Fruit fly (Drosophila melanogaster): Measurements from ENCODE around the gene CG5880.

The CG5880 gene

DNA sequence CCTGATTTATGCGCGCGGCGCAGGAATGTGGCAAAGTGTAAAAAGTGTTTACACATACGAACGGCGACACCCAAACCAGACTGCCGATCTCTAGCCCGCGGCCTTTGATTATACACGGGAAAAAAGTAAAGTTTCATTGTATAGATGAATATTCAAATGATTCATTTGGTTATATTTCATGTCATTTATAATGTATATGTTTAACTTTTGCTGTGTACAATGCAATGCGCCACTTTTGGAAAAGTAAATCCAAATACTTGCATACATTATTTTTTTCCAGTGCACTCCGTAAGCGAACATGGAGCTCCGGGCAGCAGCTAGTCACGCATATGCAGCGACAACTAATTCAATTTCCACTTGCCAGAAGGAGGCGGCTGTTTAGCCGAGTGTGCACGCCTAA, 50.8 kb downstream of the CG5880 start (continued):
- peak; percentile 91 for TF ChIP-seq eg (GFP tag; IDR thresholded peaks at IDR 0.05)
- peak; percentile 94 for TF ChIP-seq CG15336 (GFP tag; IDR thresholded peaks at IDR 0.05)
- TF ChIP-seq dsx (GFP tag; optimal IDR thresholded peaks at IDR 0.05; ENCODE audit: poor library complexity, severe bottlenecking): peak; percentile 64
- TF ChIP-seq acj6 (GFP tag; optimal IDR thresholded peaks at IDR 0.05): peak; percentile 51
- peak; percentile 84 for TF ChIP-seq dac (GFP tag; optimal IDR thresholded peaks at IDR 0.05)
- no peak for TF ChIP-seq Met (GFP tag; optimal IDR thresholded peaks at IDR 0.05)
- TF ChIP-seq CG1621 (tag; optimal IDR thresholded peaks at IDR 0.05): peak; percentile 22
- TF ChIP-seq spab (GFP tag; optimal IDR thresholded peaks at IDR 0.05): peak; percentile 54
- peak; percentile 79 for TF ChIP-seq CG3919 (GFP tag; optimal IDR thresholded peaks at IDR 0.05)
- TF ChIP-seq CG7368 (GFP tag; optimal IDR thresholded peaks at IDR 0.05): no peak
- no peak for TF ChIP-seq Sox102F (GFP tag; optimal IDR thresholded peaks at IDR 0.05)
- TF ChIP-seq CG11762 (GFP tag; optimal IDR thresholded peaks at IDR 0.05; ENCODE audit: insufficient read depth): peak; percentile 57
- TF ChIP-seq Eip78C (GFP tag): peak; percentile 93
- TF ChIP-seq ss (GFP tag; optimal IDR thresholded peaks at IDR 0.05): peak; percentile 54 to 91
- peak; percentile 47 for TF ChIP-seq CG10669 (GFP tag; optimal IDR thresholded peaks at IDR 0.05)
- no peak for TF ChIP-seq topi (GFP tag; optimal IDR thresholded peaks at IDR 0.05)
- TF ChIP-seq Hr4 (GFP tag; optimal IDR thresholded peaks at IDR 0.05): peak; percentile 90
- TF ChIP-seq CG9139 (GFP tag; optimal IDR thresholded peaks at IDR 0.05): peak; percentile 39
- TF ChIP-seq esn (GFP tag; optimal IDR thresholded peaks at IDR 0.05): no peak
- peak; percentile 95 for TF ChIP-seq CG8119 (GFP tag; IDR thresholded peaks at IDR 0.05)
- TF ChIP-seq pdm3 (GFP tag; optimal IDR thresholded peaks at IDR 0.05): peak; percentile 70
- peak; percentile 62 for TF ChIP-seq CG3032 (tag; optimal IDR thresholded peaks at IDR 0.05)

All from whole organism, prepupa.